Fruit fly (Drosophila melanogaster) whole organism, adult: ENCODE measurements around the gene Charon.
A peak's percentile ranks its signal among the peaks of the same experiment; 100 is the strongest.

Experiments
- CG11617 ChIP-seq: fragments of 200-800 bp; sonication (Bioruptor generic); optimal IDR thresholded peaks from 2 replicates; lab custom pipeline; 2017; ENCODE audit warnings: mild to moderate bottlenecking, missing biosample characterization, missing genetic modification reagents, missing genetic modification characterization
- CG12768 ChIP-seq: fragments of 200-800 bp; sonication (Bioruptor generic); optimal IDR thresholded peaks from 2 replicates; lab custom pipeline; 2017; ENCODE audit warnings: missing biosample characterization, missing genetic modification characterization, mild to moderate bottlenecking, moderate library complexity, missing genetic modification reagents
- CG14711 ChIP-seq: fragments of 200-800 bp; sonication (Bioruptor generic); optimal IDR thresholded peaks from 2 replicates; lab custom pipeline; 2018; ENCODE audit warnings: missing biosample characterization, mild to moderate bottlenecking, missing genetic modification characterization, moderate library complexity
- CG1620 ChIP-seq: fragments of 200-800 bp; sonication (Bioruptor generic); optimal IDR thresholded peaks from 2 replicates; lab custom pipeline; 2016; ENCODE audit warnings: missing biosample characterization, missing genetic modification characterization
- CG33017 ChIP-seq: fragments of 200-800 bp; sonication (Bioruptor generic); optimal IDR thresholded peaks from 2 replicates; lab custom pipeline; 2018; ENCODE audit warnings: missing biosample characterization, mild to moderate bottlenecking, missing genetic modification characterization, moderate library complexity
- CG5204 ChIP-seq: fragments of 200-800 bp; sonication (Bioruptor generic); optimal IDR thresholded peaks from 2 replicates; lab custom pipeline; 2016; ENCODE audit warnings: missing biosample characterization, missing genetic modification characterization
- CG7045 ChIP-seq: fragments of 200-800 bp; sonication (Bioruptor generic); optimal IDR thresholded peaks from 2 replicates; lab custom pipeline; 2017; ENCODE audit warnings: missing biosample characterization, mild to moderate bottlenecking, missing genetic modification characterization
- CG7101 ChIP-seq: fragments of 200-800 bp; sonication (Bioruptor generic); optimal IDR thresholded peaks from 2 replicates; lab custom pipeline; 2018; ENCODE audit warnings: missing biosample characterization, mild to moderate bottlenecking, missing genetic modification characterization, moderate library complexity
- Clk ChIP-seq: fragments of 200-800 bp; sonication (Bioruptor generic); optimal IDR thresholded peaks from 2 replicates; lab custom pipeline; 2017; ENCODE audit warnings: missing biosample characterization, missing genetic modification characterization
- Crg-1 ChIP-seq: fragments of 200-800 bp; sonication (Bioruptor generic); optimal IDR thresholded peaks from 2 replicates; lab custom pipeline; 2016; ENCODE audit warnings: missing biosample characterization, missing genetic modification characterization
- Hr96 ChIP-seq: fragments of 200-800 bp; sonication (Bioruptor generic); optimal IDR thresholded peaks from 2 replicates; lab custom pipeline; 2016; ENCODE audit warnings: missing biosample characterization, missing genetic modification characterization
- Mnt ChIP-seq: fragments of 200-800 bp; sonication (Bioruptor generic); optimal IDR thresholded peaks from 2 replicates; lab custom pipeline; 2016; ENCODE audit warnings: missing biosample characterization, mild to moderate bottlenecking, missing genetic modification characterization
- bab1 ChIP-seq: fragments of 200-800 bp; sonication (Bioruptor generic); optimal IDR thresholded peaks from 3 replicates; lab custom pipeline; 2019; ENCODE audit warnings: missing biosample characterization, mild to moderate bottlenecking, missing genetic modification characterization, moderate library complexity
- cic ChIP-seq: fragments of 200-800 bp; sonication (Bioruptor generic); optimal IDR thresholded peaks from 2 replicates; lab custom pipeline; 2017; ENCODE audit warnings: missing biosample characterization, mild to moderate bottlenecking, missing genetic modification characterization, moderate library complexity
- cnc ChIP-seq, 2 experiments: fragments of >200 bp; optimal IDR thresholded peaks; 2 replicates each; lab custom pipeline; 2017
- kay ChIP-seq: fragments of 200-800 bp; sonication (Bioruptor generic); peaks from one replicate; lab custom pipeline; 2016; ENCODE audit warnings: missing biosample characterization, missing genetic modification characterization, borderline replicate concordance
- ovo ChIP-seq: fragments of 200-800 bp; sonication (Bioruptor generic); optimal IDR thresholded peaks from 2 replicates; lab custom pipeline; 2016; ENCODE audit warnings: missing biosample characterization, missing genetic modification characterization
- pad ChIP-seq: fragments of 200-800 bp; sonication (Bioruptor generic); optimal IDR thresholded peaks from 3 replicates; lab custom pipeline; 2017; ENCODE audit warnings: missing biosample characterization, missing genetic modification characterization, mild to moderate bottlenecking, moderate library complexity, missing genetic modification reagents
- tj ChIP-seq: fragments of 200-800 bp; sonication (Bioruptor generic); optimal IDR thresholded peaks from 3 replicates; lab custom pipeline; 2017; ENCODE audit warnings: missing biosample characterization, mild to moderate bottlenecking, missing genetic modification characterization, moderate library complexity
- toe ChIP-seq: fragments of 200-800 bp; sonication (Bioruptor generic); optimal IDR thresholded peaks from 2 replicates; lab custom pipeline; 2016; ENCODE audit warnings: missing biosample characterization, missing genetic modification characterization

The Charon gene

dm6 chr2L:1157357-1157678, 15.3 kb downstream of the Charon start:
- TF ChIP-seq CG12768 (GFP tag; lab: Kevin White, UChicago) = no peak
- TF ChIP-seq tj (GFP tag; lab: Kevin White, UChicago) = peak; percentile 89
- TF ChIP-seq kay (GFP tag; lab: Kevin White, UChicago) = peak; percentile 97
- no peak for TF ChIP-seq Hr96 (GFP tag; lab: Kevin White, UChicago)

dm6 chr2L:1156592-1157249, 15.9 kb downstream of the Charon start:
- TF ChIP-seq Hr96 (GFP tag; lab: Kevin White, UChicago) = no peak
- TF ChIP-seq CG14711 (tag; lab: Kevin White, UChicago) = no peak
- TF ChIP-seq pad (GFP tag; lab: Kevin White, UChicago) = no peak
- no peak for TF ChIP-seq CG33017 (tag; lab: Kevin White, UChicago)

- TF ChIP-seq pad (GFP tag; lab: Kevin White, UChicago) (no peak), ovo (GFP tag; lab: Kevin White, UChicago) (no peak), Hr96 (GFP tag; lab: Kevin White, UChicago) (no peak), Mnt (GFP tag; lab: Kevin White, UChicago) (no peak), CG7101 (no peak), cic (GFP tag; lab: Kevin White, UChicago) (no peak), kay (GFP tag; lab: Kevin White, UChicago) (no peak), CG33017 (tag; lab: Kevin White, UChicago) (no peak), cnc (optimal IDR thresholded peaks at IDR 0.05; lab: Kevin White, UChicago) (no peak), CG12768 (GFP tag; lab: Kevin White, UChicago) (no peak), CG5204 (GFP tag; lab: Kevin White, UChicago) (no peak), CG11617 (GFP tag; lab: Kevin White, UChicago) (no peak)
Observed at dm6 chr2L:1152693-1153092, 19.9 kb downstream of the Charon start.

dm6 chr2L:1150554-1150953, 22.1 kb downstream of the Charon start, which contains the start of the genes Tfb4 and Vps29:
Gene Tfb4, minus strand, starts transcription at chr2L:1150677.
Gene Vps29, plus strand, starts transcription at chr2L:1150766.
- TF ChIP-seq CG12768 (GFP tag; lab: Kevin White, UChicago) (no peak), CG1620 (GFP tag; lab: Kevin White, UChicago) (peak; percentile 40), CG7045 (GFP tag; lab: Kevin White, UChicago) (no peak), CG7101 (peak; percentile 62), CG14711 (tag; lab: Kevin White, UChicago) (peak; percentile 52), Mnt (GFP tag; lab: Kevin White, UChicago) (peak; percentile 47), CG5204 (GFP tag; lab: Kevin White, UChicago) (no peak), Hr96 (GFP tag; lab: Kevin White, UChicago) (peak; percentile 62), kay (GFP tag; lab: Kevin White, UChicago) (no peak), bab1 (GFP tag; lab: Kevin White, UChicago) (peak; percentile 73), tj (GFP tag; lab: Kevin White, UChicago) (peak; percentile 19), CG11617 (GFP tag; lab: Kevin White, UChicago) (peak; percentile 36), CG33017 (tag; lab: Kevin White, UChicago) (peak; percentile 14), Crg-1 (GFP tag; lab: Kevin White, UChicago) (peak; percentile 48), pad (GFP tag; lab: Kevin White, UChicago) (no peak), cic (GFP tag; lab: Kevin White, UChicago) (peak; percentile 27), ovo (GFP tag; lab: Kevin White, UChicago) (peak; percentile 14)

- no peak for TF ChIP-seq Crg-1 (GFP tag; lab: Kevin White, UChicago)
- no peak for TF ChIP-seq kay (GFP tag; lab: Kevin White, UChicago)
- TF ChIP-seq Mnt (GFP tag; lab: Kevin White, UChicago) = no peak
- no peak for TF ChIP-seq Hr96 (GFP tag; lab: Kevin White, UChicago)
- TF ChIP-seq cic (GFP tag; lab: Kevin White, UChicago) = no peak
Observed at dm6 chr2L:1147656-1148055, 24.9 kb downstream of the Charon start.

dm6 chr2L:1144371-1145360, 27.9 kb downstream of the Charon start:
- TF ChIP-seq toe (GFP tag; lab: Kevin White, UChicago) = peak; percentile 1
- no peak for TF ChIP-seq CG7045 (GFP tag; lab: Kevin White, UChicago)

dm6 chr2L:1143286-1143685, 29.3 kb downstream of the Charon start:
- TF ChIP-seq CG5204 (GFP tag; lab: Kevin White, UChicago) (no peak), pad (GFP tag; lab: Kevin White, UChicago) (no peak), CG11617 (GFP tag; lab: Kevin White, UChicago) (no peak), ovo (GFP tag; lab: Kevin White, UChicago) (no peak), kay (GFP tag; lab: Kevin White, UChicago) (no peak), cic (GFP tag; lab: Kevin White, UChicago) (no peak), tj (GFP tag; lab: Kevin White, UChicago) (no peak), Crg-1 (GFP tag; lab: Kevin White, UChicago) (no peak), CG33017 (tag; lab: Kevin White, UChicago) (no peak), CG12768 (GFP tag; lab: Kevin White, UChicago) (no peak), Clk (GFP tag; lab: Kevin White, UChicago) (no peak), Hr96 (GFP tag; lab: Kevin White, UChicago) (no peak), CG1620 (GFP tag; lab: Kevin White, UChicago) (no peak), toe (GFP tag; lab: Kevin White, UChicago) (no peak), cnc (optimal IDR thresholded peaks at IDR 0.05; lab: Kevin White, UChicago) (no peak), Mnt (GFP tag; lab: Kevin White, UChicago) (no peak), CG7101 (no peak)
